Fruit fly (Drosophila melanogaster) whole organism, wandering third instar larva: Measurements from ENCODE around the gene sqd.

Source experiments
- Abd-B ChIP-seq: fragments of >200 bp; optimal IDR thresholded peaks from 2 replicates; lab custom pipeline; 2017; ENCODE audit warnings: missing biosample characterization, missing genetic modification characterization
- CG32264 ChIP-seq: fragments of 200-800 bp; sonication (Bioruptor generic); optimal IDR thresholded peaks from 2 replicates; lab custom pipeline; 2016; ENCODE audit warnings: missing biosample characterization, missing genetic modification characterization
- CrebA ChIP-seq: fragments of 200-800 bp; sonication (Bioruptor generic); optimal IDR thresholded peaks from 2 replicates; lab custom pipeline; 2016; ENCODE audit warnings: missing biosample characterization, mild to moderate bottlenecking, missing genetic modification characterization, borderline replicate concordance
- Dfd ChIP-seq: fragments of >200 bp; optimal IDR thresholded peaks from 2 replicates; lab custom pipeline; 2017; ENCODE audit warnings: missing biosample characterization, missing genetic modification characterization
- Dif ChIP-seq: fragments of 200-275, 200-300 bp; sonication (Bioruptor generic); optimal IDR thresholded peaks from 2 replicates; lab custom pipeline; 2018; ENCODE audit warnings: missing biosample characterization, missing genetic modification characterization; ENCODE audit not compliant: partially characterized antibody
- GATAd ChIP-seq: sonication (Bioruptor generic); optimal IDR thresholded peaks from 2 replicates; lab custom pipeline; 2016; ENCODE audit warnings: missing biosample characterization, missing genetic modification characterization
- HLH106 ChIP-seq: fragments of 200-800 bp; optimal IDR thresholded peaks from 3 replicates; lab custom pipeline; 2019; ENCODE audit warnings: missing biosample characterization, mild to moderate bottlenecking, missing genetic modification characterization, moderate library complexity
- Hnf4 ChIP-seq: fragments of 200-800 bp; sonication (Bioruptor generic); optimal IDR thresholded peaks from 2 replicates; lab custom pipeline; 2016; ENCODE audit warnings: missing biosample characterization, mild to moderate bottlenecking, missing genetic modification characterization
- Hr83 ChIP-seq: fragments of 200-300 bp; sonication (Bioruptor generic); optimal IDR thresholded peaks from 2 replicates; lab custom pipeline; 2016; ENCODE audit warnings: missing biosample characterization, mild to moderate bottlenecking, missing genetic modification characterization, moderate library complexity; ENCODE audit not compliant: poor library complexity, severe bottlenecking
- Jra ChIP-seq: sonication (Bioruptor generic); optimal IDR thresholded peaks from 2 replicates; lab custom pipeline; 2016; ENCODE audit warnings: missing biosample characterization, missing genetic modification characterization
- Mio ChIP-seq: sonication (Bioruptor generic); optimal IDR thresholded peaks from 2 replicates; lab custom pipeline; 2016; ENCODE audit warnings: missing biosample characterization, missing genetic modification characterization
- Myc ChIP-seq: fragments of >200 bp; optimal IDR thresholded peaks from 2 replicates; lab custom pipeline; 2017
- OdsH ChIP-seq: fragments of 200-800 bp; sonication (Bioruptor generic); optimal IDR thresholded peaks from 2 replicates; lab custom pipeline; 2016; ENCODE audit warnings: missing biosample characterization, mild to moderate bottlenecking, missing genetic modification characterization
- Sp1 ChIP-seq: fragments of 200-800 bp; sonication (Bioruptor generic); optimal IDR thresholded peaks from 3 replicates; lab custom pipeline; 2019; ENCODE audit warnings: missing biosample characterization, mild to moderate bottlenecking, missing genetic modification characterization, moderate library complexity
- Vsx2 ChIP-seq: fragments of 200-300, 225-300 bp; sonication (Bioruptor generic); optimal IDR thresholded peaks from 2 replicates; lab custom pipeline; 2018; ENCODE audit warnings: missing biosample characterization, missing genetic modification characterization; ENCODE audit not compliant: partially characterized antibody
- br ChIP-seq: fragments of 200-800 bp; sonication (Bioruptor generic); optimal IDR thresholded peaks from 2 replicates; lab custom pipeline; 2016; ENCODE audit warnings: missing biosample characterization, missing genetic modification characterization
- dmrt93B ChIP-seq: fragments of 200-800 bp; sonication (Bioruptor generic); optimal IDR thresholded peaks from 2 replicates; lab custom pipeline; 2018; ENCODE audit warnings: missing biosample characterization, mild to moderate bottlenecking, missing genetic modification characterization
- dsf ChIP-seq: sonication (Bioruptor generic); optimal IDR thresholded peaks from 2 replicates; lab custom pipeline; 2016; ENCODE audit warnings: missing biosample characterization, missing genetic modification characterization, borderline replicate concordance
- ey ChIP-seq: fragments of 200-800 bp; sonication (Bioruptor generic); optimal IDR thresholded peaks from 2 replicates; lab custom pipeline; 2016; ENCODE audit warnings: missing biosample characterization, missing genetic modification characterization
- foxo ChIP-seq, 2 experiments: fragments of 200-800 bp; sonication (Bioruptor generic); optimal IDR thresholded peaks; 2 replicates in 1 of 2; 3 replicates in 1 of 2; lab custom pipeline; 2016 to 2017; ENCODE audit warnings: missing biosample characterization in 2 of 2, missing genetic modification characterization in 2 of 2
- fru ChIP-seq: fragments of 200-800 bp; sonication (Bioruptor generic); optimal IDR thresholded peaks from 3 replicates; lab custom pipeline; 2016; ENCODE audit warnings: missing biosample characterization, mild to moderate bottlenecking, missing genetic modification characterization
- jim ChIP-seq: fragments of 175-275, 200-325 bp; sonication (Bioruptor generic); optimal IDR thresholded peaks from 2 replicates; lab custom pipeline; 2016; ENCODE audit warnings: missing biosample characterization, mild to moderate bottlenecking, missing genetic modification characterization
- lola ChIP-seq: fragments of >200 bp; optimal IDR thresholded peaks from 2 replicates; lab custom pipeline; 2017; ENCODE audit warnings: missing biosample characterization, missing genetic modification characterization
- pan ChIP-seq: fragments of >200 bp; optimal IDR thresholded peaks from 2 replicates; lab custom pipeline; 2017
- psq ChIP-seq: fragments of 200-800 bp; sonication (Bioruptor generic); optimal IDR thresholded peaks from 3 replicates; lab custom pipeline; 2017; ENCODE audit warnings: missing biosample characterization, mild to moderate bottlenecking, missing genetic modification characterization, moderate library complexity
- rgr ChIP-seq: fragments of 200-800 bp; sonication (Bioruptor generic); optimal IDR thresholded peaks from 3 replicates; lab custom pipeline; 2016; ENCODE audit warnings: missing biosample characterization, mild to moderate bottlenecking, missing genetic modification characterization
- sage ChIP-seq: fragments of 200-800 bp; sonication (Bioruptor generic); optimal IDR thresholded peaks from 2 replicates; lab custom pipeline; 2016; ENCODE audit warnings: missing biosample characterization, mild to moderate bottlenecking, missing genetic modification characterization
- sv ChIP-seq: fragments of 200-800 bp; sonication (Bioruptor generic); optimal IDR thresholded peaks from 3 replicates; lab custom pipeline; 2016; ENCODE audit warnings: missing biosample characterization, missing genetic modification characterization
- tai ChIP-seq: sonication (Bioruptor generic); optimal IDR thresholded peaks from 2 replicates; lab custom pipeline; 2016; ENCODE audit warnings: missing biosample characterization, missing genetic modification characterization
- usp ChIP-seq: fragments of >200 bp; optimal IDR thresholded peaks from 2 replicates; lab custom pipeline; 2017; ENCODE audit warnings: missing biosample characterization, missing genetic modification characterization

sqd gene

dm6 chr3R:13631642-13632041 is 14.5 kb downstream of the sqd start, which contains the start of gene CG10841:
Gene CG10841, plus strand, starts transcription at chr3R:13631942.
- no peak for TF ChIP-seq jim (GFP tag; lab: Kevin White, UChicago)
- no peak for TF ChIP-seq Jra (GFP tag; lab: Kevin White, UChicago)
- no peak for TF ChIP-seq Dfd
- TF ChIP-seq Hr83 (GFP tag; lab: Kevin White, UChicago), result no peak
- TF ChIP-seq Myc, result no peak
- TF ChIP-seq Sp1 (GFP tag; lab: Kevin White, UChicago), result no peak
- TF ChIP-seq Abd-B (GFP tag; lab: Kevin White, UChicago), result no peak
- TF ChIP-seq CrebA, result no peak
- TF ChIP-seq Hnf4, result no peak
- TF ChIP-seq lola (GFP tag; lab: Kevin White, UChicago), result no peak
- TF ChIP-seq Dif (GFP tag; lab: Kevin White, UChicago), result no peak
- TF ChIP-seq CG32264, result no peak
- no peak for TF ChIP-seq rgr (GFP tag; lab: Kevin White, UChicago)
- TF ChIP-seq, all 38 proteins: peak for 0

dm6 chr3R:13617228-13617627 is 28.9 kb downstream of the sqd start:
- TF ChIP-seq tai (GFP tag; lab: Kevin White, UChicago), result no peak
- TF ChIP-seq psq, result no peak
- no peak for TF ChIP-seq rgr (GFP tag; lab: Kevin White, UChicago)
- no peak for TF ChIP-seq CG32264
- no peak for TF ChIP-seq Sp1 (GFP tag; lab: Kevin White, UChicago)
- no peak for TF ChIP-seq Jra (GFP tag; lab: Kevin White, UChicago)
- no peak for TF ChIP-seq sage (GFP tag; lab: Kevin White, UChicago)

- TF ChIP-seq br (GFP tag; lab: Kevin White, UChicago) (no peak), OdsH (no peak), Mio (no peak), Vsx2 (GFP tag; lab: Kevin White, UChicago) (no peak), Myc (no peak), Sp1 (GFP tag; lab: Kevin White, UChicago) (no peak), dmrt93B (GFP tag; lab: Kevin White, UChicago) (no peak), tai (GFP tag; lab: Kevin White, UChicago) (no peak), dsf (GFP tag; lab: Kevin White, UChicago) (no peak), GATAd (GFP tag; lab: Kevin White, UChicago) (no peak), usp (GFP tag; lab: Kevin White, UChicago) (no peak), Jra (GFP tag; lab: Kevin White, UChicago) (no peak), HLH106 (tag; lab: Kevin White, UChicago) (no peak), Abd-B (GFP tag; lab: Kevin White, UChicago) (no peak), rgr (GFP tag; lab: Kevin White, UChicago) (no peak), CG32264 (no peak), ey (GFP tag; lab: Kevin White, UChicago) (no peak), foxo (GFP tag; optimal IDR thresholded peaks at IDR 0.05; lab: Kevin White, UChicago) (no peak), Hnf4 (no peak)
- TF ChIP-seq, all 38 proteins: peak for 0
These were observed 30.5 kb downstream of the sqd start, which contains the start of gene CG9269 for dm6 chr3R:13615617-13616016. Gene CG9269, plus strand, starts transcription at chr3R:13615917.

dm6 chr3R:13615007-13615406 is 31.1 kb downstream of the sqd start:
- TF ChIP-seq CG32264, result no peak
- no peak for TF ChIP-seq dmrt93B (GFP tag; lab: Kevin White, UChicago)
- TF ChIP-seq usp (GFP tag; lab: Kevin White, UChicago), result no peak
- TF ChIP-seq sv (GFP tag; lab: Kevin White, UChicago), result no peak
- TF ChIP-seq fru (GFP tag; lab: Kevin White, UChicago), result no peak
- no peak for TF ChIP-seq sage (GFP tag; lab: Kevin White, UChicago)
- TF ChIP-seq, all 38 proteins: peak for 0

- TF ChIP-seq Abd-B (GFP tag; lab: Kevin White, UChicago), result no peak
- TF ChIP-seq rgr (GFP tag; lab: Kevin White, UChicago), result no peak
- no peak for TF ChIP-seq HLH106 (tag; lab: Kevin White, UChicago)
- TF ChIP-seq CG32264, result no peak
- no peak for TF ChIP-seq pan (lab: Kevin White, UChicago)
- no peak for TF ChIP-seq Sp1 (GFP tag; lab: Kevin White, UChicago)
- TF ChIP-seq GATAd (GFP tag; lab: Kevin White, UChicago), result no peak
- TF ChIP-seq Dfd, result no peak
- no peak for TF ChIP-seq Hr83 (GFP tag; lab: Kevin White, UChicago)
- no peak for TF ChIP-seq psq
- no peak for TF ChIP-seq OdsH
- TF ChIP-seq tai (GFP tag; lab: Kevin White, UChicago), result no peak
- TF ChIP-seq sage (GFP tag; lab: Kevin White, UChicago), result no peak
- no peak for TF ChIP-seq usp (GFP tag; lab: Kevin White, UChicago)
- no peak for TF ChIP-seq fru (GFP tag; lab: Kevin White, UChicago)
- no peak for TF ChIP-seq Dif (GFP tag; lab: Kevin White, UChicago)
- TF ChIP-seq CrebA, result no peak
- no peak for TF ChIP-seq foxo (GFP tag; optimal IDR thresholded peaks at IDR 0.05; lab: Kevin White, UChicago)
These were observed 33.8 kb downstream of the sqd start, which contains the start of gene CG9757 for dm6 chr3R:13612333-13612732. Gene CG9757, minus strand, starts transcription at chr3R:13612433.
